Fruit fly (Drosophila melanogaster) whole organism, embryonic: ENCODE results near the gene CG8419.
A peak's percentile ranks its signal among the peaks of the same experiment; 100 is the strongest.

Experiments used
- Atf-2 ChIP-seq: fragments of 200-800 bp; sonication (Bioruptor generic); optimal IDR thresholded peaks from 2 replicates; lab custom pipeline; 2016; ENCODE audit warnings: missing biosample characterization, missing genetic modification characterization
- Awh ChIP-seq: fragments of 200-800 bp; sonication (Bioruptor generic); IDR thresholded peaks from 2 replicates; pipeline ENCODE4, ENCODE4 v1.3.6; 2022; ENCODE audit warnings: missing biosample characterization, missing genetic modification characterization
- BEAF-32 ChIP-seq: fragments of 200-800 bp; sonication (Bioruptor generic); optimal IDR thresholded peaks from 3 replicates; lab custom pipeline; 2017; ENCODE audit warnings: missing biosample characterization, missing genetic modification characterization, mild to moderate bottlenecking, moderate library complexity, missing genetic modification reagents
- Bgb ChIP-seq: fragments of 200-800 bp; sonication (Bioruptor generic); IDR thresholded peaks from 2 replicates; pipeline ENCODE4 v1.3.6; 2022; ENCODE audit warnings: missing biosample characterization, missing genetic modification characterization; ENCODE audit not compliant: partially characterized antibody
- CG1024 ChIP-seq: fragments of 200-800 bp; sonication (Bioruptor generic); IDR thresholded peaks from 2 replicates; pipeline ENCODE4 v1.3.6; 2022; ENCODE audit warnings: missing biosample characterization, missing genetic modification characterization
- CG10543 ChIP-seq: fragments of 200-800 bp; sonication (Bioruptor generic); optimal IDR thresholded peaks from 3 replicates; lab custom pipeline; 2017; ENCODE audit warnings: missing biosample characterization, mild to moderate bottlenecking, missing genetic modification characterization, moderate library complexity
- CG11456 ChIP-seq: fragments of 200-800 bp; sonication (Bioruptor generic); IDR thresholded peaks from 3 replicates; pipeline ENCODE4 v1.3.6; 2022; ENCODE audit warnings: missing biosample characterization, missing genetic modification characterization
- CG13296 ChIP-seq: fragments of 200-800 bp; sonication (Bioruptor generic); optimal IDR thresholded peaks from 3 replicates; lab custom pipeline; 2018; ENCODE audit warnings: missing biosample characterization, mild to moderate bottlenecking, missing genetic modification characterization
- CG14710 ChIP-seq: fragments of 200-800 bp; sonication (Bioruptor generic); optimal IDR thresholded peaks from 3 replicates; lab custom pipeline; 2019; ENCODE audit warnings: missing biosample characterization, mild to moderate bottlenecking, missing genetic modification characterization, moderate library complexity
- CG1832 ChIP-seq: fragments of 200-800 bp; sonication (Bioruptor generic); optimal IDR thresholded peaks from 2 replicates; lab custom pipeline; 2017; ENCODE audit warnings: missing biosample characterization, mild to moderate bottlenecking, missing genetic modification characterization, inconsistent platforms
- CG30020 ChIP-seq: fragments of 200-800 bp; optimal IDR thresholded peaks from 2 replicates; lab custom pipeline; 2019; ENCODE audit warnings: missing biosample characterization, mild to moderate bottlenecking, missing genetic modification characterization, moderate library complexity
- CG31441 ChIP-seq: fragments of 200-800 bp; sonication (Bioruptor generic); IDR thresholded peaks from 2 replicates; pipeline ENCODE4 v1.3.6; 2022; ENCODE audit warnings: missing biosample characterization, missing genetic modification characterization
- CG3163 ChIP-seq: fragments of 200-800 bp; sonication (Bioruptor generic); optimal IDR thresholded peaks from 3 replicates; lab custom pipeline; 2016; ENCODE audit warnings: missing biosample characterization, missing genetic modification characterization
- CG32532 ChIP-seq: fragments of 200-800 bp; sonication (Bioruptor generic); IDR thresholded peaks from 2 replicates; pipeline ENCODE4 v1.3.6; 2022; ENCODE audit warnings: missing biosample characterization, missing genetic modification characterization
- CG34422 ChIP-seq: fragments of 200-800 bp; sonication (Bioruptor generic); IDR thresholded peaks from 3 replicates; pipeline ENCODE4 v1.3.6; 2022; ENCODE audit warnings: missing biosample characterization, missing genetic modification characterization
- CG4854 ChIP-seq: fragments of 200-800 bp; sonication (Bioruptor generic); optimal IDR thresholded peaks from 2 replicates; lab custom pipeline; 2016; ENCODE audit warnings: missing biosample characterization, missing genetic modification characterization, inconsistent platforms
- CG6654 ChIP-seq: fragments of 200-800 bp; sonication (Bioruptor generic); optimal IDR thresholded peaks from 2 replicates; lab custom pipeline; 2017; ENCODE audit warnings: missing biosample characterization, mild to moderate bottlenecking, missing genetic modification characterization
- CG9797 ChIP-seq: fragments of 200-800 bp; sonication (Bioruptor generic); optimal IDR thresholded peaks from 3 replicates; lab custom pipeline; 2018; ENCODE audit warnings: missing biosample characterization, mild to moderate bottlenecking, missing genetic modification characterization
- Drgx ChIP-seq: fragments of 200-800 bp; sonication (Bioruptor generic); IDR thresholded peaks from 2 replicates; pipeline ENCODE4 v1.3.6; 2022; ENCODE audit warnings: missing biosample characterization, missing genetic modification characterization
- E2f1 ChIP-seq: fragments of 200-800 bp; sonication (Bioruptor generic); IDR thresholded peaks from 2 replicates; pipeline ENCODE4 v1.3.6; 2022; ENCODE audit warnings: missing biosample characterization, missing genetic modification characterization
- E2f2 ChIP-seq: fragments of 200-800 bp; sonication (Bioruptor generic); IDR thresholded peaks from 2 replicates; pipeline ENCODE4 v1.3.6; 2022; ENCODE audit warnings: missing biosample characterization, missing genetic modification characterization
- Med ChIP-seq: fragments of 200-800 bp; sonication (Bioruptor generic); peaks from one replicate; lab custom pipeline; 2016; ENCODE audit warnings: missing biosample characterization, missing genetic modification characterization, mild to moderate bottlenecking, inconsistent platforms, moderate library complexity
- Neu2 ChIP-seq: fragments of 200-800 bp; sonication (Bioruptor generic); optimal IDR thresholded peaks from 3 replicates; lab custom pipeline; 2016; ENCODE audit warnings: missing biosample characterization, missing genetic modification characterization, borderline replicate concordance
- Nf-YC ChIP-seq: fragments of 200-800 bp; optimal IDR thresholded peaks from 3 replicates; lab custom pipeline; 2019; ENCODE audit warnings: missing biosample characterization, mild to moderate bottlenecking, missing genetic modification characterization, moderate library complexity
- Oli ChIP-seq: fragments of 200-800 bp; sonication (Bioruptor generic); optimal IDR thresholded peaks from 2 replicates; lab custom pipeline; 2018; ENCODE audit warnings: missing biosample characterization, mild to moderate bottlenecking, missing genetic modification characterization, moderate library complexity
- Rfx ChIP-seq: fragments of 200-800 bp; sonication (Bioruptor generic); IDR thresholded peaks from 2 replicates; pipeline ENCODE4 v1.3.6; 2022; ENCODE audit warnings: missing biosample characterization, missing genetic modification characterization
- Stat92E ChIP-seq, 3 experiments: fragments of >200 bp in 2 of 3; fragments of 200-800 bp in 1 of 3; sonication (Bioruptor generic) in 1 of 3; optimal IDR thresholded peaks; 2 replicates each; lab custom pipeline; 2017 to 2019; ENCODE audit warnings: missing biosample characterization in 3 of 3, missing genetic modification characterization in 3 of 3, mild to moderate bottlenecking in 1 of 3, moderate library complexity in 1 of 3
- bab2 ChIP-seq: fragments of 200-800 bp; sonication (Bioruptor generic); optimal IDR thresholded peaks from 2 replicates; lab custom pipeline; 2016; ENCODE audit warnings: missing biosample characterization, missing genetic modification characterization
- bbx ChIP-seq: fragments of 200-800 bp; sonication (Bioruptor generic); IDR thresholded peaks from 2 replicates; pipeline ENCODE4 v1.3.6; 2022; ENCODE audit warnings: missing biosample characterization, missing genetic modification characterization; ENCODE audit not compliant: partially characterized antibody
- bsh ChIP-seq, 2 experiments: fragments of 200-800 bp; sonication (Bioruptor generic); optimal IDR thresholded peaks; 2 replicates each; lab custom pipeline; 2017 to 2018; ENCODE audit warnings: mild to moderate bottlenecking in 2 of 2, missing biosample characterization in 2 of 2, missing genetic modification characterization in 2 of 2, moderate library complexity in 1 of 2
- ci ChIP-seq: fragments of 200-800 bp; sonication (Bioruptor generic); IDR thresholded peaks from 3 replicates; pipeline ENCODE4 v1.3.6; 2022; ENCODE audit warnings: missing biosample characterization, missing genetic modification characterization
- dysf ChIP-seq: fragments of 200-800 bp; sonication (Bioruptor generic); IDR thresholded peaks from 3 replicates; pipeline ENCODE4 v1.3.6; 2022; ENCODE audit warnings: missing biosample characterization, missing genetic modification characterization
- en ChIP-seq: fragments of 200-800 bp; sonication (Bioruptor generic); optimal IDR thresholded peaks from 2 replicates; lab custom pipeline; 2016; ENCODE audit warnings: missing biosample characterization, missing genetic modification characterization
- ewg ChIP-seq: fragments of 200-800 bp; sonication (Bioruptor generic); optimal IDR thresholded peaks from 3 replicates; lab custom pipeline; 2017; ENCODE audit warnings: mild to moderate bottlenecking, missing biosample characterization, missing genetic modification reagents, missing genetic modification characterization
- exex ChIP-seq: fragments of 200-800 bp; sonication (Bioruptor generic); optimal IDR thresholded peaks from 4 replicates; lab custom pipeline; 2018; ENCODE audit warnings: missing biosample characterization, mild to moderate bottlenecking, missing genetic modification characterization, moderate library complexity
- eyg ChIP-seq: fragments of 200-800 bp; sonication (Bioruptor generic); optimal IDR thresholded peaks from 3 replicates; lab custom pipeline; 2016; ENCODE audit warnings: missing biosample characterization, missing genetic modification characterization
- fd64A ChIP-seq: fragments of 200-800 bp; sonication (Bioruptor generic); optimal IDR thresholded peaks from 3 replicates; lab custom pipeline; 2018; ENCODE audit warnings: missing biosample characterization, mild to moderate bottlenecking, missing genetic modification characterization
- gt ChIP-seq: fragments of 200-800 bp; sonication (Bioruptor generic); IDR thresholded peaks from 2 replicates; pipeline ENCODE4 v1.3.6; 2022; ENCODE audit warnings: missing biosample characterization, missing genetic modification characterization
- insv ChIP-seq, 2 experiments: fragments of 200-800 bp; sonication (Bioruptor generic); optimal IDR thresholded peaks; 3 replicates each; lab custom pipeline; 2016 to 2018; ENCODE audit warnings: missing biosample characterization in 2 of 2, missing genetic modification characterization in 2 of 2
- jing ChIP-seq: fragments of 200-800 bp; sonication (Bioruptor generic); optimal IDR thresholded peaks from 2 replicates; lab custom pipeline; 2018; ENCODE audit warnings: missing biosample characterization, mild to moderate bottlenecking, missing genetic modification characterization
- pzg ChIP-seq: fragments of 200-800 bp; sonication (Bioruptor generic); optimal IDR thresholded peaks from 3 replicates; lab custom pipeline; 2018; ENCODE audit warnings: missing biosample characterization, mild to moderate bottlenecking, missing genetic modification characterization, moderate library complexity
- run ChIP-seq: fragments of 200-800 bp; sonication (Bioruptor generic); optimal IDR thresholded peaks from 3 replicates; lab custom pipeline; 2018; ENCODE audit warnings: missing biosample characterization, mild to moderate bottlenecking, missing genetic modification characterization
- salm ChIP-seq: fragments of 200-800 bp; sonication (Bioruptor generic); optimal IDR thresholded peaks from 2 replicates; lab custom pipeline; 2018; ENCODE audit warnings: missing biosample characterization, mild to moderate bottlenecking, missing genetic modification characterization
- sima ChIP-seq: fragments of 200-800 bp; sonication (Bioruptor generic); optimal IDR thresholded peaks from 2 replicates; lab custom pipeline; 2016; ENCODE audit warnings: missing biosample characterization, missing genetic modification characterization
- sug ChIP-seq: fragments of 200-800 bp; optimal IDR thresholded peaks from 2 replicates; lab custom pipeline; 2019; ENCODE audit warnings: missing biosample characterization, mild to moderate bottlenecking, missing genetic modification characterization, moderate library complexity
- trem ChIP-seq: fragments of 200-800 bp; optimal IDR thresholded peaks from 3 replicates; lab custom pipeline; 2019; ENCODE audit warnings: missing biosample characterization, mild to moderate bottlenecking, missing genetic modification characterization, moderate library complexity
- unc-4 ChIP-seq: fragments of 200-800 bp; sonication (Bioruptor generic); IDR thresholded peaks from 2 replicates; pipeline ENCODE4 v1.3.6; 2022; ENCODE audit warnings: missing biosample characterization, missing genetic modification characterization; ENCODE audit not compliant: partially characterized antibody
- vnd ChIP-seq: fragments of 200-800 bp; sonication (Bioruptor generic); IDR thresholded peaks from 3 replicates; pipeline ENCODE4 v1.3.6; 2022; ENCODE audit warnings: missing biosample characterization, missing genetic modification characterization; ENCODE audit not compliant: partially characterized antibody
- zfh1 ChIP-seq: fragments of 200-800 bp; sonication (Bioruptor generic); IDR thresholded peaks from 3 replicates; pipeline ENCODE4 v1.3.6; 2022; ENCODE audit warnings: missing biosample characterization, missing genetic modification characterization

The CG8419 gene

DNA sequence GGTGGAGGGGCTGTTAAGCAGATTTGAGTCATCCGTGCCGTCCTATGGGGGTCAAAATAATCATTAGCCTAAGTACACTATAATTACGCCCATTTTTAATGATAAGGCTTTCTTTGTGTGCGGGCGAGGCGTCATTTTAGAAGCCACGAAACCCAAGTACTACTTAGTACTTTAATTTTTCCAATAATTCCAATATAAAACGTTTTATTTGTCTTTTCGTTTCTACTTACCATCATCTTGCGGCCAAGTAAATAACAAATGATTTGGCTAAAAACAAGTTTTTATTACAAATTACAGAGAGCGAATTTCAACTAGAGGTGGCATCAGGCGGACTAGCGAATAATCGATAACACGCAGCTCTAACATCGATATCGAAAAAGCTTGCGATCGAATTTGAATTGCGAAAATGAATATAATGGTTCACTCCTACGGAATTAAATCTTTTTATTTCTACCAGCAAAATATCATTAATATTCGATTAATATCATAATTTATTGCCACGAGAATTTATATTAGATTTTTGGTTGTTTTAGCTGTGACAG is 14.5 kb downstream of the CG8419 start, which contains the start of gene Snx6 (continued):
- TF ChIP-seq CG11456 (GFP tag; lab: Robert Waterston, UW) (no peak), jing (GFP tag; lab: Kevin White, UChicago) (no peak), CG3163 (GFP tag; lab: Kevin White, UChicago) (no peak), CG14710 (tag; lab: Kevin White, UChicago) (peak; percentile 12), CG1024 (GFP tag; lab: Robert Waterston, UW) (no peak), Neu2 (GFP tag; lab: Kevin White, UChicago) (no peak), CG9797 (GFP tag; lab: Kevin White, UChicago) (no peak), CG4854 (GFP tag; lab: Kevin White, UChicago) (no peak), CG1832 (GFP tag; lab: Kevin White, UChicago) (no peak), CG30020 (tag; lab: Kevin White, UChicago) (no peak), salm (tag; lab: Kevin White, UChicago) (no peak), CG10543 (GFP tag; lab: Kevin White, UChicago) (no peak), run (tag; lab: Kevin White, UChicago) (no peak), ewg (GFP tag; lab: Kevin White, UChicago) (no peak), E2f1 (GFP tag; lab: Robert Waterston, UW) (no peak), Atf-2 (GFP tag; lab: Kevin White, UChicago) (no peak), Nf-YC (no peak), E2f2 (GFP tag; lab: Robert Waterston, UW) (peak; percentile 91), Oli (no peak), sug (tag; lab: Kevin White, UChicago) (peak; percentile 80), BEAF-32 (peak; percentile 64), gt (GFP tag; lab: Robert Waterston, UW) (no peak), CG13296 (GFP tag; lab: Kevin White, UChicago) (no peak), eyg (GFP tag; lab: Kevin White, UChicago) (no peak), insv (GFP tag; optimal IDR thresholded peaks at IDR 0.05; lab: Kevin White, UChicago) (no peak), bbx (GFP tag; lab: Robert Waterston, UW) (peak; percentile 70), exex (peak; percentile 80), trem (tag; lab: Kevin White, UChicago) (peak; percentile 27), Bgb (GFP tag; lab: Robert Waterston, UW) (peak; percentile 71), unc-4 (GFP tag; lab: Robert Waterston, UW) (peak; percentile 68), vnd (GFP tag; lab: Robert Waterston, UW) (peak; percentile 63; the same call in 2 of the 3 replicates), CG6654 (GFP tag; lab: Kevin White, UChicago) (no peak)

dm6 chr2L:8229134-8229533 is 23.2 kb downstream of the CG8419 start:
- no peak for TF ChIP-seq Stat92E (GFP tag; optimal IDR thresholded peaks at IDR 0.05; lab: Kevin White, UChicago)
- TF ChIP-seq zfh1 (GFP tag; lab: Robert Waterston, UW): peak; percentile 51; the same call in 2 of the 3 replicates
- TF ChIP-seq ci (GFP tag; lab: Robert Waterston, UW): 0 out of 3 replicates have a peak, but pooled peaks have one; percentile 25
- peak; percentile 69 for TF ChIP-seq Med (GFP tag; lab: Kevin White, UChicago)
- TF ChIP-seq sima (GFP tag; lab: Kevin White, UChicago): no peak
- TF ChIP-seq CG32532 (GFP tag; lab: Robert Waterston, UW): peak; percentile 26; the same call in 1 of the 2 replicates
- no peak for TF ChIP-seq CG31441 (GFP tag; lab: Robert Waterston, UW)
- peak; percentile 5; the same call in 1 of the 3 replicates for TF ChIP-seq dysf
- no peak for TF ChIP-seq Bgb (GFP tag; lab: Robert Waterston, UW)
- TF ChIP-seq Drgx: peak; percentile 81
- TF ChIP-seq fd64A (GFP tag; lab: Kevin White, UChicago): peak; percentile 7
- TF ChIP-seq en (GFP tag; lab: Kevin White, UChicago): no peak
- peak in 1 of 2 experiments; percentile 37 for TF ChIP-seq bsh (GFP tag; optimal IDR thresholded peaks at IDR 0.05; lab: Kevin White, UChicago)
- TF ChIP-seq pzg (GFP tag; lab: Kevin White, UChicago): no peak
- TF ChIP-seq Rfx (GFP tag; lab: Robert Waterston, UW): 0 out of 2 replicates have a peak, but pooled peaks have one; percentile 6
- 0 out of 3 replicates have a peak, but pooled peaks have one; percentile 15 for TF ChIP-seq CG34422
- TF ChIP-seq Awh (GFP tag; lab: Robert Waterston, UW): 0 out of 2 replicates have a peak, but pooled peaks have one; percentile 23
- TF ChIP-seq bab2 (GFP tag; lab: Kevin White, UChicago): peak; percentile 50
